Worm (Caenorhabditis elegans): ENCODE measurements around the gene npr-15.

npr-15 gene

ce11 chrIII:3730475-3730874 lies 36.0 kb upstream of the npr-15 start, which contains the start of gene F34D10.8:
TSS of gene F34D10.8 (plus strand) at chrIII:3730775.
- TF ChIP-seq cog-1 (tag; optimal IDR thresholded peaks at IDR 0.05) (no peak), T22C8.4 (GFP tag; IDR thresholded peaks at IDR 0.05) (no peak), klf-2 (GFP tag; conservative IDR thresholded peaks at IDR 0.05) (no peak), ztf-23 (GFP tag; IDR thresholded peaks at IDR 0.05) (no peak), tab-1 (GFP tag; IDR thresholded peaks at IDR 0.05) (no peak), ztf-29 (GFP tag; IDR thresholded peaks at IDR 0.05) (no peak), med-1 (GFP tag; optimal IDR thresholded peaks at IDR 0.05; ENCODE audit: insufficient read depth) (no peak), flt-1 (GFP tag; IDR thresholded peaks at IDR 0.05) (no peak), ref-1 (GFP tag; conservative IDR thresholded peaks at IDR 0.05) (no peak)

DNA sequence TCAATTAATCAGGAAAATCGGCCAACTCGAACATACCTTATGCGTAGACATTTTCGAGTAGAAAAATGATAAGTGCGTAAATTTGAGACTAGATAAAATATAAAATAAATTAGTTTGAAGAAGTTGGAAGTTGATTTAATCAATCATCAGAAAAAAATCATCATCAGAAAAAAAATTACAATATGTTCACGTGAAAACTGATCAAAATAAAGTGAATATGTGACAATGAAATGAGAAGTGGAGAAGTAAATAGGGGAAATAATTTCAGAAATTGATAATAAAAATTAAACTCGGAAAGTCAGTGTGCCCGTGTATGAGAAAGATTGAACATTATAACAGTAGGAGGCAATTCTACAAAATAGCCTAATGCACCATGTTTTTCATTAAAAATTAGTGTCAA lies 35.0 kb upstream of the npr-15 start, which contains the start of gene F34D10.9:
TSS of gene F34D10.9 (minus strand) at position 101 of the 400 bp plus-strand sequence.
- no peak for TF ChIP-seq ztf-23 (GFP tag; IDR thresholded peaks at IDR 0.05)
- no peak for TF ChIP-seq med-1 (GFP tag; optimal IDR thresholded peaks at IDR 0.05; ENCODE audit: insufficient read depth)
- TF ChIP-seq tab-1 (GFP tag; IDR thresholded peaks at IDR 0.05), result no peak
- no peak for TF ChIP-seq klf-2 (GFP tag; conservative IDR thresholded peaks at IDR 0.05)
- TF ChIP-seq cog-1 (tag; optimal IDR thresholded peaks at IDR 0.05), result no peak
- no peak for TF ChIP-seq ztf-29 (GFP tag; IDR thresholded peaks at IDR 0.05)
- no peak for TF ChIP-seq T22C8.4 (GFP tag; IDR thresholded peaks at IDR 0.05)
- TF ChIP-seq ref-1 (GFP tag; conservative IDR thresholded peaks at IDR 0.05), result no peak
- TF ChIP-seq flt-1 (GFP tag; IDR thresholded peaks at IDR 0.05), result no peak

DNA sequence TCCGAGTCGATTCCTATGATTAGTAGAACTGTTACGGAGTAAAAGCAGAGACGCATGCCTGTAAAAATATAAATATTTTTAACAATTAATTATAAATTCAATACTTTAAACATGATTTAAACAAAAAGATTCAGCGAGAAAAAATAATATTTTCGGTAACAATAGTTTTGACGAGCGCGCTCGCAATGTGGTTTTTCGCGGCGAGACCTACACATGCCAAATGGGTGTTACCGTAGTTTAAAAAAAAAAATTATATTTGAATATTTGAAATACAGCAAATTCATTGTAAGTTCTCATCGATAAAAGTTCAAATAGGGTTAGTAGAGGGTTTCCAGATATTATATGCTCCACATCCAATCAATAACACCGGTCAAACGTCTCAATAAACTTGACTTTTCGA lies 32.0 kb upstream of the npr-15 start, which contains the start of gene gldi-5:
TSS of gene gldi-5 (minus strand) at position 58 of the 400 bp plus-strand sequence.
- no peak for TF ChIP-seq flt-1 (GFP tag; IDR thresholded peaks at IDR 0.05)
- no peak for TF ChIP-seq tab-1 (GFP tag; IDR thresholded peaks at IDR 0.05)
- no peak for TF ChIP-seq ztf-23 (GFP tag; IDR thresholded peaks at IDR 0.05)
- TF ChIP-seq med-1 (GFP tag; optimal IDR thresholded peaks at IDR 0.05; ENCODE audit: insufficient read depth), result no peak
- no peak for TF ChIP-seq klf-2 (GFP tag; conservative IDR thresholded peaks at IDR 0.05)
- no peak for TF ChIP-seq cog-1 (tag; optimal IDR thresholded peaks at IDR 0.05)
- no peak for TF ChIP-seq ref-1 (GFP tag; conservative IDR thresholded peaks at IDR 0.05)
- no peak for TF ChIP-seq T22C8.4 (GFP tag; IDR thresholded peaks at IDR 0.05)
- no peak for TF ChIP-seq ztf-29 (GFP tag; IDR thresholded peaks at IDR 0.05)

- no peak for TF ChIP-seq T22C8.4 (GFP tag; IDR thresholded peaks at IDR 0.05)
- TF ChIP-seq cog-1 (tag; optimal IDR thresholded peaks at IDR 0.05), result no peak
- TF ChIP-seq ztf-29 (GFP tag; IDR thresholded peaks at IDR 0.05), result no peak
- no peak for TF ChIP-seq med-1 (GFP tag; optimal IDR thresholded peaks at IDR 0.05; ENCODE audit: insufficient read depth)
- no peak for TF ChIP-seq ref-1 (GFP tag; conservative IDR thresholded peaks at IDR 0.05)
- no peak for TF ChIP-seq ztf-23 (GFP tag; IDR thresholded peaks at IDR 0.05)
- no peak for TF ChIP-seq klf-2 (GFP tag; conservative IDR thresholded peaks at IDR 0.05)
- TF ChIP-seq tab-1 (GFP tag; IDR thresholded peaks at IDR 0.05), result no peak
- TF ChIP-seq flt-1 (GFP tag; IDR thresholded peaks at IDR 0.05), result no peak
These were observed 30.4 kb upstream of the npr-15 start, which contains the start of gene C14B1.12 for ce11 chrIII:3724880-3725279. TSS of gene C14B1.12 (minus strand) at chrIII:3724980.

DNA sequence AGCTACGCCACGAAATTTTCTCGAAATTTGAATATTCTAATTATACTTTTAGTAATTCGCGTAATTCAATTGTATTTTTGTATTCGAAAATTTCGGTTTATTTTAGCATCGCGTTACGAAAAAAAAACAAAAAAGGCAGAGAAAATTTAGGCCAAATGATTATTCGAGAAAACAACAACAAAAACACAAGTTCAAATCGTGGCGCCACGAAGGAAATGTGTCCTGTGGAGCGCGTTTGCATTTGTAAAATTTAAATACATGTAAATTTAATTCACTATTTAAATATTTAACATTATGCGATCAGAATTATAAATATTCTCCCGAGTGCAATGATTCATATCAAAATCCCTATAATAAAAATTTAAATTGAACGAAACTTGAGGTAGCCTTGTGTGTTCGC lies 29.3 kb upstream of the npr-15 start:
- TF ChIP-seq ztf-29 (GFP tag; IDR thresholded peaks at IDR 0.05), result no peak
- TF ChIP-seq ztf-23 (GFP tag; IDR thresholded peaks at IDR 0.05), result no peak
- no peak for TF ChIP-seq cog-1 (tag; optimal IDR thresholded peaks at IDR 0.05)
- TF ChIP-seq T22C8.4 (GFP tag; IDR thresholded peaks at IDR 0.05), result no peak
- no peak for TF ChIP-seq tab-1 (GFP tag; IDR thresholded peaks at IDR 0.05)
- no peak for TF ChIP-seq ref-1 (GFP tag; conservative IDR thresholded peaks at IDR 0.05)
- TF ChIP-seq flt-1 (GFP tag; IDR thresholded peaks at IDR 0.05), result no peak
- TF ChIP-seq med-1 (GFP tag; optimal IDR thresholded peaks at IDR 0.05; ENCODE audit: insufficient read depth), result no peak
- no peak for TF ChIP-seq klf-2 (GFP tag; conservative IDR thresholded peaks at IDR 0.05)

- TF ChIP-seq ztf-29 (GFP tag; IDR thresholded peaks at IDR 0.05), result no peak
- no peak for TF ChIP-seq klf-2 (GFP tag; conservative IDR thresholded peaks at IDR 0.05)
- TF ChIP-seq med-1 (GFP tag; optimal IDR thresholded peaks at IDR 0.05; ENCODE audit: insufficient read depth), result no peak
- no peak for TF ChIP-seq ref-1 (GFP tag; conservative IDR thresholded peaks at IDR 0.05)
These were observed 25.1 kb upstream of the npr-15 start, which contains the start of gene C14B1.8 for ce11 chrIII:3719564-3719963. TSS of gene C14B1.8 (minus strand) at chrIII:3719680.

ce11 chrIII:3716073-3716659 lies 21.7 kb upstream of the npr-15 start:
- TF ChIP-seq klf-2 (GFP tag; conservative IDR thresholded peaks at IDR 0.05) (0 out of 2 replicates have a peak, but pooled peaks have one; percentile 51), cog-1 (tag; optimal IDR thresholded peaks at IDR 0.05) (peak; percentile 24), ztf-29 (GFP tag; IDR thresholded peaks at IDR 0.05) (no peak), ztf-23 (GFP tag; IDR thresholded peaks at IDR 0.05) (0 out of 2 replicates have a peak, but pooled peaks have one; percentile 32)

DNA sequence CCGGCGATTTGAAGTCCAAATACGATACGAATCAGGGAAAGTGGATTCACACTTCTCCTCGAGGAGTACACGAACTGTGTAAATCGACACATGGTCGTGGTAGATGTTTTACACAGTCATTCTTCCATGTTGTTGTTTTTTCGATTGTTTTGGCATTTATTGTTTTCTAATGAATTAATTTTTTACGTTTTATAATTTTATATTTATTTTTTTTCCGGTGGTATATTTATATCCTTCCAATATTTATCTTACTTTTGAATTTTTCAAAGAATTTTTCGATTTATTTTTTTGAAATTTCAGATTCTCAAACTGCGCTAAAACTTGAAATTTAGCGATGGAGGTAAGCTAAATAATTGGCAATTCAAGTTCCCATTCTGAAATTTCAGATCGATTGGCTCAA lies 18.7 kb upstream of the npr-15 start, which contains the start of gene nrde-1:
TSS of gene nrde-1 (plus strand) at position 301 of the 400 bp plus-strand sequence.
- TF ChIP-seq med-1 (GFP tag; optimal IDR thresholded peaks at IDR 0.05; ENCODE audit: insufficient read depth), result no peak
- TF ChIP-seq ztf-29 (GFP tag; IDR thresholded peaks at IDR 0.05), result no peak
- TF ChIP-seq ztf-23 (GFP tag; IDR thresholded peaks at IDR 0.05), result no peak
- TF ChIP-seq flt-1 (GFP tag; IDR thresholded peaks at IDR 0.05), result no peak
- no peak for TF ChIP-seq cog-1 (tag; optimal IDR thresholded peaks at IDR 0.05)
- no peak for TF ChIP-seq tab-1 (GFP tag; IDR thresholded peaks at IDR 0.05)
- TF ChIP-seq ref-1 (GFP tag; conservative IDR thresholded peaks at IDR 0.05), result no peak
- TF ChIP-seq T22C8.4 (GFP tag; IDR thresholded peaks at IDR 0.05), result no peak
- TF ChIP-seq klf-2 (GFP tag; conservative IDR thresholded peaks at IDR 0.05), result no peak

DNA sequence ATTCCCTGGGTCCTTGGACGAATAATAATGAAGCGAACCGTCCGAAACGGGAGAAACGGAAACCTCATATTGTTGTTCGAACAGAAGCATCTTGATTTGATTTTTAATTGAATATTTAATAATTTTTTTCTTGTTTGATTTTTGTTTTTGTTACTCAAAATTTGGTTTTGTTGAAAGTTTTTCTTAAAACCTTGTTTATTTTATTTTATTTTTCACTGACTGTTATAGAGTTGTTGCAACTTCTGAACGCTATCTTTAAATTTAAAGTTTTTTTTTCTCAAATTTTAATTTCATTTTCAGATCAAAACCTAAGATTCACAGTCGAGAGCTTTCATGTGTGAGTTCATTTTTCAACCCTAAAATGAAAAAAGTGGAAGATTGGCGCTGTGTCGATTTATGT lies 14.6 kb upstream of the npr-15 start, which contains the start of gene alkb-8:
TSS of gene alkb-8 (plus strand) at position 301 of the 400 bp plus-strand sequence.
- TF ChIP-seq ztf-23 (GFP tag; IDR thresholded peaks at IDR 0.05) (no peak), cog-1 (tag; optimal IDR thresholded peaks at IDR 0.05) (no peak), ztf-29 (GFP tag; IDR thresholded peaks at IDR 0.05) (no peak), tab-1 (GFP tag; IDR thresholded peaks at IDR 0.05) (no peak), klf-2 (GFP tag; conservative IDR thresholded peaks at IDR 0.05) (no peak)

DNA sequence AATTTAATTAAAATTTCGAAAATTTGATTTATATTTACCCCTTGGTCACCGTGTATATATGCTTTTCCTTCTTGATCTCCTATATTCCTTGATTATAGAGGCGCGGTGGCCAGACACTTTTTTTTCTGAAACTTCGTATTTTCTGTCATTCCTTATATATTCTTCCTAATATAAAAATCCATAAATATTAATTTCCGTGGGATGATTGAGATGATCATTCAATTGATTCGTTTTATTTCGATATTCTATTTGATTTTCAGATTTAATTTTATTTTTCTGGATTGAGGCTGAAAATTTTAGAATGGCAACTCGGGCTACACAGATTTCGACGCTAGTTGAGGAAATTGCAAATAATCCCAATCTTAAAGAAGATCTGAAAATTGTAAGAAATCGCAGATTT lies 12.1 kb upstream of the npr-15 start, which contains the start of gene dph-1:
TSS of gene dph-1 (plus strand) at position 301 of the 400 bp plus-strand sequence.
- TF ChIP-seq T22C8.4 (GFP tag; IDR thresholded peaks at IDR 0.05), result no peak
- TF ChIP-seq cog-1 (tag; optimal IDR thresholded peaks at IDR 0.05), result no peak
- no peak for TF ChIP-seq klf-2 (GFP tag; conservative IDR thresholded peaks at IDR 0.05)
- TF ChIP-seq tab-1 (GFP tag; IDR thresholded peaks at IDR 0.05), result no peak
- no peak for TF ChIP-seq ztf-23 (GFP tag; IDR thresholded peaks at IDR 0.05)
- no peak for TF ChIP-seq ztf-29 (GFP tag; IDR thresholded peaks at IDR 0.05)
- no peak for TF ChIP-seq ref-1 (GFP tag; conservative IDR thresholded peaks at IDR 0.05)
- TF ChIP-seq med-1 (GFP tag; optimal IDR thresholded peaks at IDR 0.05; ENCODE audit: insufficient read depth), result no peak
- no peak for TF ChIP-seq flt-1 (GFP tag; IDR thresholded peaks at IDR 0.05)

All from whole organism, midembryonic.